Fruit fly (Drosophila melanogaster) S2 (cell line): ENCODE measurements around the gene Cp15.

ENCODE experiments used
- CG8478 ChIP-seq: fragments of >200 bp; optimal IDR thresholded peaks from 2 replicates; lab custom pipeline; 2018
- CTCF ChIP-seq, 2 experiments: fragments of >200 bp; optimal IDR thresholded peaks; 2 replicates each; lab custom pipeline; 2018

Cp15 gene

DNA sequence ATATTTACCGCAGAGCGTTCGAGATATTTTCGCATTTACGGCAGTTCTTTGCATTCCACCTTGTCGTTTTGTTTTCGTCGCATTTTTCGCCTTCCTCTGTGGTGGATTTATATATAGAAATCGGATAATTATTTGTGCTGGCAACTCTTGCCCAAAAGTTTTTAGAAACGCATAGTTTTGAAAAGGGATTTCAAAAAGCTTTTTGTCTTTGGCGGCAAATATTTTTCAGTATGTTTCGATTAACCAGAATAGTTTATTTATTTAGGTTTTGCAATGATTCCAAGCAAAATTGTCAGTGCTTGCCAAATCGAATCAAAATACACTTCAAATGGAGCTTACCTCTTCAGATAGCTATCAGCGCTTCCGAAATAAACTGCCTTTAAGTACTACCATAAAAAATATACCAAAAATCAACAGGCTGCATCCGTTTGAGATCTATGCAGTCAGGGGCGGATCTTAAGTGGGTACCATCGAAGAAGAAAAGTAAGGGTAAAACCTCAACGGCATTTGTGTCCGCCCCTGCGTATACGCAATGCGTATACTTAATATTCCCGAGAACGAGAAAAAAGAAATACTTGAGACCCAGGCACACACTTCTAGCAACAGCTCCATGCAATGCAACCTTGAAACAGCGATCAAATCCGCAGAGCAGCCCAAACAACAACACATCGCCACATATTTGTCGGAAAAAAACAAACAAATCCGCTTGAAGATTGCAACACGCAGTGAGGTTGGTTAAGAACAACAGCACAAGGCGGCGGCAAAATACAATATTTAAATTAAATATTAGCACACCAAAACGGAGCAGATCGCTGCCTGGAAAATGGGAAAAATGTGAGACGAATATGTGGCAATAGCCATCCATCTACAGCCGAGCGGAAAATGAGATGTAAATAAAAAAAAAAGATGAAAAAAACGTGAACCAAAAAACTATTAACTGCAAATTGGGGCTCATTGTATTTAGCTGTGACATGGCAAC, 21.7 kb downstream of the Cp15 start, which contains the start of gene CG13306:
TSS of gene CG13306 (minus strand) at position 51 of the 979 bp plus-strand sequence.
- no peak for TF ChIP-seq CG8478 (lab: Kevin White, UChicago)
- TF ChIP-seq CTCF (optimal IDR thresholded peaks at IDR 0.05; lab: Kevin White, UChicago): no peak

DNA sequence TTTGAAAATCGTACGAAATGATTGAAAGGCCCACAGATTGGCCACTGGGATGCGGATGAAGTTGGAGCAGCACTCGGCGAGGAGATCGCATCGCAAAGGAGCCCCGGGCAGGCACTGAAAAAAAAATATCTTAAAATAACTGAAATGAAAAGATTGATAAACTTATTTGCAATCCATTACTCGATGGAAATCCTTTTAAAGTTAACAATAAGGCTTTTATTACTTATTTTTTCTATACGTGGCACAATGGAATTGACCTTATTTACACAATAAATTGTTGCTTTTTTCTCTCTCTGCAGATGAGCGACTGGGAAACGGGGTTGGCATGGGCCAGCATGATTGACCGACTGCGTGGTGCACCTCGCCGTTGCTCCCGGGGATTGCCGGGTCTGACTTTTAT, 23.0 kb downstream of the Cp15 start:
- TF ChIP-seq CTCF (optimal IDR thresholded peaks at IDR 0.05; lab: Kevin White, UChicago) (no peak), CG8478 (lab: Kevin White, UChicago) (no peak)

DNA sequence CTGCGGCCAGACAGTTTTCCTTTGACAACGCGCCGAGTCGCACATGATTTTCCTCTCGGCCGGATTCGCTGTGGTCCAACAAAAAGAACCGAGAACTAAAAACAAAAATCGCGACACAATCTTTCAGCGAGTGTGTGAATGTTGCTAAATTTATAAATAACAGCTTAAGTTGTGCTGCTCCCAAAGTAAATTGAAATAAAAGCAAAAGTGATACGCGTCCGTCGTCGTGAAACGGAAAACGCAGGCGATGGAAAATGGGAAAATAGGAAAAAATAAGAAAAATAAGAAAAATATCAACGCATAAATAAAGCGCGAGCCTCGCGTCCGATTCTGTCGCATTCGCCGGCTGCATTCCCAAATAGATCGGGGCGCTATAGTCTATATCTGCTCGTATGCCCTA, 25.3 kb downstream of the Cp15 start, which contains the start of gene Fhos:
TSS of gene Fhos (plus strand) at position 28 of the 400 bp plus-strand sequence.
- TF ChIP-seq CTCF (optimal IDR thresholded peaks at IDR 0.05; lab: Kevin White, UChicago): no peak
- no peak for TF ChIP-seq CG8478 (lab: Kevin White, UChicago)

DNA sequence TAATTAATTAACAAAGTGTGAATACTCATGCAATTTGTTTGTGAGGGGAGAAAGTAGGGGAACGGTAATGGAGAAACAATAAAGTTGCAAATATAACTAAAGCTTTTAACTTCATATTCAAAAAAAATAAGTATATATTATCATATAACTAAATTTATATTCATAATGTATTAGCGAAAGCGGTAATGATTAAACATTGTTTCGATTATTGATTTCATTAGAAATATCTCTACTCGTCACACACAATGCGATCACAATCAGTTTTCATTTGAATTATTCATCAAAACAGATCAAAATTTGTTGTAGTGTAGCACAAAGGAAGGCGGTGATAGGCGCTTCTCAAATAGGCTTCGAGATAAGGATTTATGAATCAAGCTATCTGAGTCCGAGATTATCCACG, 27.4 kb downstream of the Cp15 start, which contains the start of gene CG6576:
TSS of gene CG6576 (plus strand) at position 301 of the 400 bp plus-strand sequence.
- TF ChIP-seq CG8478 (lab: Kevin White, UChicago): no peak
- no peak for TF ChIP-seq CTCF (optimal IDR thresholded peaks at IDR 0.05; lab: Kevin White, UChicago)

DNA sequence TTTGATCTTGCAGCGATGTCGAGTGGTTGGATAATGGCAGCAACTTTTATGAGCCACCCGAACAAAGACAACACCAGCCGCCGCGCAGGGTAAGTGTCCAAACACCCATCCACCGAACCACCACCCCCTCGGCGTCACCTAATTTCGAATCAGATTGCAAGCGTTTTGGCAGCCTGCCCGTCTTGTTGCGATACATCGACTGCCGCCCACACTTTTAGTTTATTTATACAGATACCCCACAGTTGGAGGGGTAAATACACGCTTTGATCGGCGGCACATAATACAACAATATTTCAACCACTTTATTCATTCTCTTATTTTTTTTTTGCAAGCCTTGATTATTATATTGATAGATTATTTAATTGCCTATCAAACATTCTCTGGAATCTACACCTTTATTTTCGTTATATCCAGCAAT, 34.8 kb downstream of the Cp15 start:
- TF ChIP-seq CTCF (optimal IDR thresholded peaks at IDR 0.05; lab: Kevin White, UChicago) (no peak), CG8478 (lab: Kevin White, UChicago) (no peak)

DNA sequence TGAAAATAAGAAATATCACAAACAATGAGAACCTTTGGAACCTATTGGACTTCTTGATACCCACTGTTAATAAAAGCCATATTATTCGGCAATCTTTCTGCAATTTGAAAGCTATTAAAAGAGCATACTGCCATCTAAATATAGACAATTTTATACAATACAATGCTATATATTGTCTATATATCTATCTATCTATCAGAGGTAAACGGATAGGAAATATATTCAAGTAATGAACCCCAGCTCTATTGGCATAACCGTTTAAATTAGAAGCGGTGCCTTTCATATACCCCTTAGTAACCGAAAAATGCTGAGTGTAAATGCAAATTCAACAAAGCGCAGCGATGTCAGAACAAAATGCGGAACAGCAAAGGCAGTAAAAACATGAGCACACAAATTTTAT, 35.5 kb downstream of the Cp15 start:
- TF ChIP-seq CG8478 (lab: Kevin White, UChicago) (no peak), CTCF (optimal IDR thresholded peaks at IDR 0.05; lab: Kevin White, UChicago) (no peak)

DNA sequence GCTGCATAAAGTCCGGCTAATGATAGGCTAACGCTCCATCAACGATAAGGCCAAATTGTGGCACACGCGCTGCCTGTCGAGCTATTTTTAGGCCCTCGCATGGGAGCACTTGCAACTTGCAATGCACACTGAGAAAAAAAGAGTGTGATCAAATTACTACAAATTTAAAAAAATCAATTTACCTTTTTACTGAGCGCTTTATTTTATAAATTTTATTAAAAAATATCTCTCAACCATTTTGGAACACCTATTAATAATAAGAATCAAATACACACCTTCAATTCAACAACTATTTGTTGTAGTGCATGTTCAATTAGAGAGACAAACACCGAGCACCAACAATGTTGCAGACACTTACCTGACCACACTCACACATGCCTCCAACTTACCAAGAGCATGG, 37.2 kb downstream of the Cp15 start:
- TF ChIP-seq CTCF (optimal IDR thresholded peaks at IDR 0.05; lab: Kevin White, UChicago) (no peak), CG8478 (lab: Kevin White, UChicago) (no peak)

DNA sequence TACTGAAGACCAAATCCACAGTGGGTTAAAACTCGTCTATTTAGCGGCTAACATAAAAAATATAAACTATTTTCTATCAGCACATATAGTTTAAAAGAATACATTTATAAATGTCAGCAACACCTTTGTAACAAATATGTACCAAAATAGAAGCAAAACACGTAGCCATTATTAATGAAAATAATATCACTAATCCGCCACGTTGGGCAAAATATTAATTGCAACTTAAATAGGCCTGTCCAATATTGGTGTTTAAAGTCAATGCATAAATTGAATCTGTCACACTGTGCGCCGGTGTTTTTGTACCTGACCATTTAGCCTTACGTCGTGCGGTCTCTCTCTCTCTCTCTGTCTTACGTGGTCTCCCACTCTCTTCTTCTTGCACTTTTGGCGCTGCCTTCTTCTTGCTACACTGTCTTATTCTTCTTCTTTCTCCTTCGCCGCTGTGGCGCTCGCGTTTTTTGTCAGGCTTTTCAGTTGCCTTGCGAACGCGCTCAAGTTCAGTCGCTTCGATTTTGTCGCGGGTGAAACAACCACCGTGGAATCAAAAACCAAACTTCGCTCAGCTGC, 37.8 kb downstream of the Cp15 start:
- no peak for TF ChIP-seq CTCF (optimal IDR thresholded peaks at IDR 0.05; lab: Kevin White, UChicago)
- TF ChIP-seq CG8478 (lab: Kevin White, UChicago): no peak

DNA sequence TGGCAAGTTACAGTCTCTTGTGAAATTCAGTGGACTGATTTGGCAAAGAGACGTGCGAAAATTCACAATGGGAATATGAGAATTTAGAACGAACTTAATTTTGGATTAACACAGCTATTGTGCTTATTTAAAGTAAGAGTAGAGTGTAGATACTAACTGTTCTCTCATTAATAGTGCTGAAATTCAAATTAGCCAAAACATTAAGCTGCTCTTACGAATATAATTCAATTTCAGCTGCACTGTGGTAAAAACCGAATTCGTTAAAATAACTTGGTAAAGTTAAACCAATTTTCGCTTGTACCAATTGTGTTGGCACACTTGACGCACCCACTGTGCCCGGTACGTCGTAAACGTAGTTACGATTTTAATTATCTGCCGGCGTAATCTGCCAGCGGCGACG, 39.6 kb downstream of the Cp15 start:
- TF ChIP-seq CTCF (optimal IDR thresholded peaks at IDR 0.05; lab: Kevin White, UChicago) (no peak), CG8478 (lab: Kevin White, UChicago) (no peak)

DNA sequence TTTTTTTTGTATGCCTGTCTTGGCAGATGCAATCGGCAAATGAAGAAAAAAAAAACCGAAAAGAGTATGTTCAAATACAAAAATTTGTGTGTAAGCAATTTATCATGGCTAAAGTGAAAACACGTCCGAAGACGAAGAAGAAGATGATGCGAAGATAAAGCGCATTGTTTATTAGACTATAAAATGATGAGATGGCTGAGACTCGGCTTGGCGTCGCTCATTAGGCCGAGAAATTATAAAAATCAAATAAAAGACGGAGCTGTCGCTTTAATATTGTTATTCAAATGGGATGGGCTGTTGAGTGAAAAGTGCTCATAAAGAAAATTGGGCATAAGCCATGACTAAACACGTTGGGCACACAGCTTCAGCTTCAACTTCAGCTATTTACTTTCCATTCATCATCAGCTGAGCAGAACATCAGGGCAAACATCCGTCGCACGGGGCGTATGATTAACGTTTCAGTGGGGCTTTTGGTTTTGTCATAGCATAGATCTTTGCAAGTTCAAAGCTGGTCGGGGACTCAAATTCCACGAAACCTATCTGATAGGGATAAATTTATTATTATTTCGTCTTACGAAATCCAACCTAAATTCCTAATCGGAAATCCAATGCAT, 42.4 kb downstream of the Cp15 start:
- TF ChIP-seq CTCF (optimal IDR thresholded peaks at IDR 0.05; lab: Kevin White, UChicago) (no peak), CG8478 (lab: Kevin White, UChicago) (no peak)

DNA sequence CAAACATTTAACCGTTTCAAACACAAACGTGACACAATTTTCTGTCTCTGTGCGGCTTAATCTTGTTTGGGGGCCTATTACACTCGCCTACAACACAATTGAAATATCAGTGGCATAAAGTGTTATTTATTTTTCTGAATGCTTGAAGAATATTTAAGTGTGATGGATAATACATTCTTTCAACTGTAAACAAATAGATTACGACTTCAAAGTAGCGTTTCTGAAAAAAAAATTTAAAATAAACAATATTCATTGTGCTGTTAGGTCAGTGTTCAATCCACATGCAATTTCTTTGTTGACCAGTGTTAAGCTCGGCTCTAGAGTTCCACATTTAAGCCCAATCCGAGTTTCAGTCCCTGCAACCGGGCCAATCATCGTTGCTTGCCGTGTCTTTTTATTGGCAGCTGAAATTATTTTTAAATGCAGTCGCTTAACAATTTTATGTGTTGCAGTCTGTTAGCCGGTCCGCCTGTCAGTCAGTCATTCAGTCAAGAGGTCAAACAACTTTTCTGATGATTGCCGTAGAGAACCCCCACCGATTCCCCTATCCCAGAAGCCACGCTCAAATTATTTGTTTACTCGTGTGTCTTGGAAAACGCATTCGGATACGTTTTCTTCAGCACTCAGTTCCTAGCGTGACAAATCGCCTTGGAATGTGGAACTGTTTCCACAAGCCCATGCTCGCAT, 44.9 kb downstream of the Cp15 start:
- no peak for TF ChIP-seq CTCF (optimal IDR thresholded peaks at IDR 0.05; lab: Kevin White, UChicago)
- no peak for TF ChIP-seq CG8478 (lab: Kevin White, UChicago)

DNA sequence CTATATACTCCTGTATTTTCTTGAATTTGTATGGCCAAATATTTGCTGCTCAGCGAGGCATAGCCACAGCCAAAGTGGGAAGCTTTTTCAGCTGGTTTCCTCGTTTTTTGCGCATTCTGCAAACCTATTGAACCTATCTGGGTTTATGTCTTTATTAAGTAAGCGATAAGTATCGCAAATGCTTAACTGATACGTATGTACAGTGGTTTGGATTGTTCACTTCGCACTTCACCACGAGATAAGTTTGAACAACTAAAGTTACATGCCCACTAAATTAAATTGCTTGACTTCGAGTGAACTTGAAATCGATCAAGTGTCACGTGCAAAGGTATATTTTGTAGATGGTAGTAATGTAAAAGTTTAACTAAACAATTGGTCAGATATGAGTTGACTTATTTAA, 45.4 kb downstream of the Cp15 start:
- no peak for TF ChIP-seq CTCF (optimal IDR thresholded peaks at IDR 0.05; lab: Kevin White, UChicago)
- no peak for TF ChIP-seq CG8478 (lab: Kevin White, UChicago)

DNA sequence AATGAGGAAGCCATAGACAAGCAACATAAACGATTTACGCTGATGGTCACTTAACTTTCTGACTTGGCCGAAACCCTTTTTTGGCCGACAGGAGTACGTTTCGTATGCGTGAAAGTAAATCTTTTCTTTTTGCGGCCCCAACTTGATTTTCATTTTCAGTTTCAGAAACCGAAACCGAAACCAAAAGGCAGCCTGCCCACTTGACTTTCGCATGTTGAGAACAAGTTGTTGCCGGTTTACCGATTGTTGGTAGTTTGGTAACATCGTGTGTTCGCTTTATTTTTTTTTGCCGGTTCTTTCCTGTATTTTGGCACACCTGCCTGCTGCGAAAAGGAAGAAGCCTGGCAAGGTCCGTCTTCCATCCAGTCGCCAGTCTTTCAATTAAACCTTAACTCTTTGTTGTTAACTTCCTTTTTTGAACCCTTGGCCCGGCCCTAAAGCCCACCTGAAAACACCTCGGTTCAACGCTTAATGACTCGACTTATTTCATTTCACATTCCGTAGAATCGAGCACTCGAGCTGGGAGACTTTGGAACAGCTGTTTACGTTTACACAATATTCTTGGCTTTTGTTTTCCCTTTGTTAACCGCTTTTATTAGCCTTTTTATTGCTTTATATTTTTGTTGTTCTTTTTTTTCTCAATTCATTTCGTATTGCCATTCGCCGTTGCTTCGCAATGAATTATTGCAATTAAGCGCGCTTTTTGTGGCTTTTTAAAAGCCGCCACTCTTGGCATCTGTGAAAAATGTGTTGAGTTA, 46.9 kb downstream of the Cp15 start:
- TF ChIP-seq CG8478 (lab: Kevin White, UChicago): no peak
- no peak for TF ChIP-seq CTCF (optimal IDR thresholded peaks at IDR 0.05; lab: Kevin White, UChicago)
